Worm (Caenorhabditis elegans) whole organism, young adult: ENCODE results near the gene T28A11.13.

Experiments
- B0019.2 ChIP-seq: fragments of 200-800 bp; sonication (Bioruptor generic); conservative IDR thresholded peaks from 2 replicates; pipeline ENCODE4 v1.3.6; 2022; ENCODE audit warnings: missing genetic modification reagents, missing genetic modification characterization, missing compliant biosample characterization
- B0035.1 ChIP-seq: sonication (generic microtip); optimal IDR thresholded peaks from 2 replicates; lab custom pipeline; 2016; ENCODE audit warnings: missing genetic modification characterization, mild to moderate bottlenecking, missing compliant biosample characterization, missing genotype, missing genetic modification reagents
- C17E4.6 ChIP-seq: fragments of 200-800 bp; sonication (Bioruptor generic); IDR thresholded peaks from 2 replicates; pipeline ENCODE4 v1.3.6; 2022; ENCODE audit warnings: missing genetic modification reagents, missing genetic modification characterization, missing compliant biosample characterization
- D2030.7 ChIP-seq: fragments of 200-800 bp; sonication (Bioruptor generic); IDR thresholded peaks from 2 replicates; pipeline ENCODE4 v1.3.6; 2022; ENCODE audit warnings: missing genetic modification reagents, missing genetic modification characterization, missing compliant biosample characterization
- F22D6.2 ChIP-seq: sonication (generic microtip); optimal IDR thresholded peaks from 2 replicates; lab custom pipeline; 2016; ENCODE audit warnings: mild to moderate bottlenecking, missing genetic modification characterization, missing compliant biosample characterization
- K11D2.4 ChIP-seq: fragments of 200-800 bp; sonication (Bioruptor generic); IDR thresholded peaks from 2 replicates; pipeline ENCODE4 v1.3.6; 2022; ENCODE audit warnings: missing genetic modification reagents, missing genetic modification characterization, missing compliant biosample characterization
- aptf-2 ChIP-seq: fragments of 200-800 bp; sonication (Bioruptor generic); conservative IDR thresholded peaks from 2 replicates; pipeline ENCODE4 v1.3.6; 2022; ENCODE audit warnings: missing genetic modification reagents, missing genetic modification characterization, missing compliant biosample characterization
- attf-6 ChIP-seq: fragments of 200-800 bp; sonication (Bioruptor generic); IDR thresholded peaks from 2 replicates; pipeline ENCODE4 v1.3.6; 2022; ENCODE audit warnings: missing genetic modification reagents, missing genetic modification characterization, missing compliant biosample characterization
- ccch-3 ChIP-seq: fragments of 200-800 bp; sonication (Bioruptor generic); optimal IDR thresholded peaks from 2 replicates; lab custom pipeline; 2018; ENCODE audit warnings: mild to moderate bottlenecking, missing genetic modification characterization, missing compliant biosample characterization
- ceh-27 ChIP-seq: fragments of 200-800 bp; sonication (Bioruptor generic); optimal IDR thresholded peaks from 2 replicates; lab custom pipeline; 2018; ENCODE audit warnings: mild to moderate bottlenecking, missing genetic modification characterization, moderate library complexity, missing compliant biosample characterization
- ceh-79 ChIP-seq: sonication (generic microtip); optimal IDR thresholded peaks from 2 replicates; lab custom pipeline; 2017; ENCODE audit warnings: mild to moderate bottlenecking, missing genetic modification characterization, missing compliant biosample characterization
- chd-7 ChIP-seq: sonication (generic microtip); optimal IDR thresholded peaks from 2 replicates; lab custom pipeline; 2016; ENCODE audit warnings: mild to moderate bottlenecking, missing genetic modification characterization, moderate library complexity, missing compliant biosample characterization
- die-1 ChIP-seq: sonication (generic microtip); optimal IDR thresholded peaks from 2 replicates; lab custom pipeline; 2016; ENCODE audit warnings: missing genotype, mild to moderate bottlenecking, missing genetic modification characterization, missing compliant biosample characterization
- dox-1 ChIP-seq: fragments of 200-800 bp; sonication (Bioruptor generic); IDR thresholded peaks from 2 replicates; pipeline ENCODE4 v1.3.6; 2022; ENCODE audit warnings: missing genetic modification reagents, missing genetic modification characterization, missing compliant biosample characterization
- dpff-1 ChIP-seq: sonication (generic microtip); optimal IDR thresholded peaks from 2 replicates; lab custom pipeline; 2017; ENCODE audit warnings: mild to moderate bottlenecking, missing genetic modification characterization, missing compliant biosample characterization
- dpl-1 ChIP-seq: fragments of 150-350 bp; optimal IDR thresholded peaks from 2 replicates; lab custom pipeline; 2014; ENCODE audit warnings: missing biosample characterization, missing genetic modification reagents, missing genetic modification characterization
- ekl-4 ChIP-seq: fragments of 200-800 bp; sonication (Bioruptor generic); IDR thresholded peaks from 2 replicates; pipeline ENCODE4 v1.3.6; 2022; ENCODE audit warnings: missing genetic modification reagents, missing genetic modification characterization, missing compliant biosample characterization
- fkh-3 ChIP-seq: sonication (generic microtip); optimal IDR thresholded peaks from 2 replicates; lab custom pipeline; 2016; ENCODE audit warnings: mild to moderate bottlenecking, missing genetic modification characterization, missing compliant biosample characterization
- gei-17 ChIP-seq: fragments of 200-800 bp; sonication (Bioruptor generic); optimal IDR thresholded peaks from 2 replicates; lab custom pipeline; 2018; ENCODE audit warnings: mild to moderate bottlenecking, missing genetic modification characterization, missing compliant biosample characterization
- him-1 ChIP-seq: sonication (generic microtip); optimal IDR thresholded peaks from 2 replicates; lab custom pipeline; 2016; ENCODE audit warnings: missing genotype, missing genetic modification reagents, missing genetic modification characterization, missing compliant biosample characterization
- hmg-1.2 ChIP-seq: fragments of 200-800 bp; sonication (Bioruptor generic); IDR thresholded peaks from 2 replicates; pipeline ENCODE4 v1.3.6; 2022; ENCODE audit warnings: missing genetic modification reagents, missing genetic modification characterization, missing compliant biosample characterization
- let-526 ChIP-seq: fragments of 200-800 bp; sonication (Bioruptor generic); IDR thresholded peaks from 2 replicates; pipeline ENCODE4 v1.3.6; 2022; ENCODE audit warnings: missing genetic modification reagents, missing genetic modification characterization, missing compliant biosample characterization
- lin-26 ChIP-seq: fragments of 200-800 bp; sonication (Bioruptor generic); IDR thresholded peaks from 2 replicates; pipeline ENCODE4 v1.3.6; 2022; ENCODE audit warnings: missing genetic modification reagents, missing genetic modification characterization, missing compliant biosample characterization
- lin-54 ChIP-seq: fragments of 200-800 bp; sonication (Bioruptor generic); optimal IDR thresholded peaks from 2 replicates; lab custom pipeline; 2018; ENCODE audit warnings: mild to moderate bottlenecking, missing genetic modification characterization, missing compliant biosample characterization
- madf-6 ChIP-seq: fragments of 200-800 bp; sonication (Bioruptor generic); IDR thresholded peaks from 2 replicates; pipeline ENCODE4 v1.3.6; 2022; ENCODE audit warnings: missing genetic modification reagents, missing genetic modification characterization, missing compliant biosample characterization
- mcd-1 ChIP-seq: fragments of 200-800 bp; sonication (Bioruptor generic); IDR thresholded peaks from 2 replicates; pipeline ENCODE4 v1.3.6; 2022; ENCODE audit warnings: missing genetic modification reagents, missing genetic modification characterization, missing compliant biosample characterization
- mxl-1 ChIP-seq: sonication (generic microtip); optimal IDR thresholded peaks from 2 replicates; lab custom pipeline; 2016; ENCODE audit warnings: missing genetic modification characterization, missing compliant biosample characterization
- nhr-80 ChIP-seq: sonication (generic microtip); optimal IDR thresholded peaks from 2 replicates; lab custom pipeline; 2016; ENCODE audit warnings: missing genetic modification characterization, missing compliant biosample characterization
- rcor-1 ChIP-seq: fragments of 200-800 bp; sonication (Bioruptor generic); IDR thresholded peaks from 2 replicates; pipeline ENCODE4 v1.3.6; 2022; ENCODE audit warnings: missing genetic modification reagents, missing genetic modification characterization, missing compliant biosample characterization
- rec-8 ChIP-seq, 2 experiments: sonication (generic microtip); optimal IDR thresholded peaks; 2 replicates each; lab custom pipeline; 2016; ENCODE audit warnings: mild to moderate bottlenecking in 2 of 2, missing genetic modification characterization in 2 of 2, missing genetic modification reagents in 2 of 2, missing genotype in 2 of 2, missing biosample characterization in 1 of 2, missing compliant biosample characterization in 1 of 2, moderate library complexity in 1 of 2
- rpc-1 ChIP-seq, 2 experiments: fragments of 150-350 bp in 1 of 2; sonication (generic microtip) in 1 of 2; optimal IDR thresholded peaks; 2 replicates each; lab custom pipeline; 2014 to 2018; ENCODE audit warnings: missing biosample characterization in 1 of 2, missing genetic modification characterization in 1 of 2, missing genetic modification reagents in 1 of 2, missing genotype in 1 of 2
- snpc-1.1 ChIP-seq: sonication (generic microtip); optimal IDR thresholded peaks from 2 replicates; lab custom pipeline; 2017; ENCODE audit warnings: missing genetic modification characterization, mild to moderate bottlenecking, missing compliant biosample characterization, antibody characterized with exemption, moderate library complexity, missing genotype, missing genetic modification reagents; ENCODE audit not compliant: insufficient read depth
- snpc-4 ChIP-seq, 5 experiments: fragments of 150-350 bp in 1 of 5; sonication (generic microtip) in 4 of 5; optimal IDR thresholded peaks; 2 replicates each; lab custom pipeline; 2014 to 2018; ENCODE audit warnings: missing genetic modification characterization in 5 of 5, missing biosample characterization in 3 of 5, antibody characterized with exemption in 2 of 5, mild to moderate bottlenecking in 2 of 5, missing compliant biosample characterization in 2 of 5, missing genotype in 2 of 5, moderate library complexity in 2 of 5, missing genetic modification reagents in 1 of 5
- tbx-9 ChIP-seq: sonication (generic microtip); optimal IDR thresholded peaks from 2 replicates; lab custom pipeline; 2016; ENCODE audit warnings: borderline replicate concordance, missing genetic modification characterization, inconsistent platforms, missing compliant biosample characterization
- unc-62 ChIP-seq: fragments of 150-350 bp; optimal IDR thresholded peaks from 2 replicates; lab custom pipeline; 2014; ENCODE audit warnings: missing biosample characterization, missing genetic modification reagents, missing genetic modification characterization
- zfh-2 ChIP-seq: fragments of 200-800 bp; sonication (Bioruptor generic); conservative IDR thresholded peaks from 2 replicates; pipeline ENCODE4 v1.3.6; 2022; ENCODE audit warnings: missing genetic modification reagents, missing genetic modification characterization, missing compliant biosample characterization
- zim-3 ChIP-seq: sonication (generic microtip); optimal IDR thresholded peaks from 2 replicates; lab custom pipeline; 2017; ENCODE audit warnings: mild to moderate bottlenecking, missing genetic modification characterization, moderate library complexity, missing compliant biosample characterization
- ztf-18 ChIP-seq: sonication (generic microtip); optimal IDR thresholded peaks from 2 replicates; lab custom pipeline; 2016; ENCODE audit warnings: missing genotype, mild to moderate bottlenecking, missing genetic modification characterization, missing compliant biosample characterization
- ztf-25 ChIP-seq: fragments of 200-800 bp; sonication (Bioruptor generic); IDR thresholded peaks from 2 replicates; pipeline ENCODE4 v1.3.6; 2022; ENCODE audit warnings: missing genetic modification reagents, missing genetic modification characterization, missing compliant biosample characterization

T28A11.13 gene

ce11 chrV:3260075-3260474, 10.0 kb upstream of the T28A11.13 start, which contains the start of gene srbc-5:
Gene srbc-5 (plus strand): TSS chrV:3260375.
- TF ChIP-seq nhr-80: no peak
- no peak for TF ChIP-seq rpc-1 (optimal IDR thresholded peaks at IDR 0.05; lab: Kevin White, UChicago)
- no peak for TF ChIP-seq rpc-1 (tag; optimal IDR thresholded peaks at IDR 0.05; lab: Kevin White, UChicago)
- TF ChIP-seq gei-17 (GFP tag; lab: Kevin White, UChicago): no peak
- TF ChIP-seq ztf-25: no peak
- TF ChIP-seq mxl-1 (tag; lab: Kevin White, UChicago): no peak
- no peak for TF ChIP-seq B0035.1 (tag; lab: Kevin White, UChicago)
- no peak for TF ChIP-seq mcd-1 (GFP tag; lab: Robert Waterston, UW)
- no peak for TF ChIP-seq rec-8 (tag; optimal IDR thresholded peaks at IDR 0.05; lab: Kevin White, UChicago)
- no peak for TF ChIP-seq B0019.2 (GFP tag; lab: Robert Waterston, UW)
- no peak for TF ChIP-seq K11D2.4 (GFP tag; lab: Robert Waterston, UW)
- no peak for TF ChIP-seq attf-6 (GFP tag; lab: Robert Waterston, UW)
- TF ChIP-seq rcor-1 (GFP tag; lab: Robert Waterston, UW): no peak
- no peak for TF ChIP-seq lin-26 (GFP tag; lab: Robert Waterston, UW)

- TF ChIP-seq lin-26 (GFP tag; lab: Robert Waterston, UW): no peak
These were observed 9.1 kb upstream of the T28A11.13 start, which contains the start of gene T28A11.16 for ce11 chrV:3259168-3259622. Gene T28A11.16 (minus strand): TSS chrV:3259218.

- no peak for TF ChIP-seq zfh-2 (GFP tag; lab: Robert Waterston, UW)
- TF ChIP-seq B0019.2 (GFP tag; lab: Robert Waterston, UW): no peak
- TF ChIP-seq ceh-27 (GFP tag; lab: Kevin White, UChicago): no peak
- TF ChIP-seq ekl-4 (GFP tag; lab: Robert Waterston, UW): no peak
- no peak for TF ChIP-seq lin-54
- no peak for TF ChIP-seq madf-6 (GFP tag; lab: Robert Waterston, UW)
- TF ChIP-seq F22D6.2 (tag; lab: Kevin White, UChicago): no peak
- no peak for TF ChIP-seq chd-7 (tag; lab: Kevin White, UChicago)
These were observed 7.2 kb upstream of the T28A11.13 start, which contains the start of gene T28A11.22 for ce11 chrV:3257277-3257676. Gene T28A11.22 (plus strand): TSS chrV:3257577.

DNA sequence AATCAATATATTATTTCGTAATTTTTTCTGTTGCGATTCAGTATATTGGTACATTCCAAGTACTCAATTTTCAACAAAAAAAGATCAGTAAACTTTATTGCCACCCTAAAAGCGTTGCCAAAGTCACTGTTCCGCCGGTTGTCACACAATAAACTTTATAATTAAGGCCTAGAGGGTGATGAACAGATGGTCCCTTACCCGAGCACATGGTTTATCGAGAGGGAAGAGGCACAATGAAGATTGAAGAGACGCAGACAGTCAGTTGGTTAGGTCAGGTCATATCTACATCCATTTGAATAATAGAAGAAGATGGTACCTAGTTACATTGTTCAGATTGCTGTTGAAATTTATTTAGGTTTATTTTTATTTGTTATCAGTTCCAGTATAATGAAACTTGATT, 6.8 kb upstream of the T28A11.13 start:
- TF ChIP-seq B0019.2 (GFP tag; lab: Robert Waterston, UW) (no peak), him-1 (tag; lab: Kevin White, UChicago) (no peak), tbx-9 (tag; lab: Kevin White, UChicago) (no peak), ztf-18 (no peak), dpff-1 (tag; lab: Kevin White, UChicago) (no peak), zfh-2 (GFP tag; lab: Robert Waterston, UW) (no peak), hmg-1.2 (GFP tag; lab: Robert Waterston, UW) (peak; percentile 50; the same call in 1 of the 2 replicates), let-526 (GFP tag; lab: Robert Waterston, UW) (no peak)

DNA sequence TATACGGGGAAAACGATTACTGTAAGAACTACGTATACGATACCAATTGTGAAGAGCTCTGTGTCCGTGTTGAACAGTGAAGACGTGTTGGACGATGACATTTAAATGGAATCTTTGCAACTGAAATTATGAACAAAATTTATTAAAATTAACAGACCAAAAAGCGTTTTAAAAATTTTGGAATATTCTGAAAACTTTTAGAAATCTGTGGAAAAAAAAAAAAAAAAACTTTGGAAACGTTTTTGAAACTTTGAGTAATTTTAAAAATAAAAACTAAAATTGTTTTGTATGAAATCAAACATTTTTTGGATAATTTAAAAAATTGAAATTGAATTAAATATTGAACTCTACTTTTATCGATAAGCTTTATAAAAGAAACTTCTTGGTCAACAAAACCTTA, 6.0 kb upstream of the T28A11.13 start, which contains the start of gene srt-63:
TSS of gene srt-63 (minus strand) at position 101 of the 400 bp plus-strand sequence.
- no peak for TF ChIP-seq ceh-79 (tag; lab: Kevin White, UChicago)
- TF ChIP-seq dox-1 (GFP tag; lab: Robert Waterston, UW): no peak

DNA sequence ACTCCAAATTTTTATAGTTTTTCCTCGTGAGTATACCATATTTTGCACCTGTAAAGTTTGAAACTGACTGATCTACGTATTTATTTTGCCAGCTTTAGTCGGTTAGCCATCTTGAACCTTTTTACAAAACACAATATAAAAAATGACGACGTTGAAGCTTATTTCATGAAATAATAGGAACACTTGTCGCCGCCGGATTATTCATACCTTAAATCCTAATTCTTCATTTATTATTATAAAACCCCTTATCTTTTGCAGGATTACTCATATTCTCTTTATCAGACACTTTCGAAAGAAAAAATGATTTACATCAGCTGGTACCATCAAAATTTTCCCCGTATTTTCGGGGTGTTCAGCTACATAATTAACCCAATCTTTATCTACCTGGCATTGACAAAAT, 2.5 kb downstream of the T28A11.13 start, which contains the start of gene srj-8:
TSS of gene srj-8 (plus strand) at position 301 of the 400 bp plus-strand sequence.
- TF ChIP-seq ceh-27 (GFP tag; lab: Kevin White, UChicago): no peak
- no peak for TF ChIP-seq snpc-4 (GFP tag; optimal IDR thresholded peaks at IDR 0.05; lab: Kevin White, UChicago)
- TF ChIP-seq snpc-4 (tag; optimal IDR thresholded peaks at IDR 0.05; lab: Kevin White, UChicago): no peak
- no peak for TF ChIP-seq unc-62 (GFP tag; lab: Kevin White, UChicago)
- TF ChIP-seq aptf-2: no peak
- no peak for TF ChIP-seq snpc-1.1 (tag; lab: Kevin White, UChicago)
- no peak for TF ChIP-seq fkh-3 (tag; lab: Kevin White, UChicago)
- TF ChIP-seq attf-6 (GFP tag; lab: Robert Waterston, UW): no peak
- no peak for TF ChIP-seq dpl-1 (GFP tag; lab: Kevin White, UChicago)
- TF ChIP-seq ccch-3 (GFP tag; lab: Kevin White, UChicago): no peak
- TF ChIP-seq die-1 (tag; lab: Kevin White, UChicago): no peak
- TF ChIP-seq D2030.7 (GFP tag; lab: Robert Waterston, UW): no peak
- no peak for TF ChIP-seq C17E4.6 (GFP tag; lab: Robert Waterston, UW)
- TF ChIP-seq zim-3: no peak
